Worm (Caenorhabditis elegans): ENCODE results near the gene DH11.5.
A peak's percentile ranks its signal among the peaks of the same experiment; 100 is the strongest.

DH11.5 gene

ce11 chrII:8039416-8039815 is 63.0 kb downstream of the DH11.5 start, which contains the start of the genes ubh-4 and algn-6:
TSS of gene ubh-4 (minus strand) at chrII:8039597.
TSS of gene algn-6 (plus strand) at chrII:8039802.
- TF ChIP-seq cnd-1 (tag; optimal IDR thresholded peaks at IDR 0.05) (no peak), nhr-12 (tag; optimal IDR thresholded peaks at IDR 0.05) (no peak), nhr-28 (tag; optimal IDR thresholded peaks at IDR 0.05) (no peak), sem-2 (GFP tag; optimal IDR thresholded peaks at IDR 0.05) (no peak), elt-3 (tag; optimal IDR thresholded peaks at IDR 0.05) (no peak), ceh-43 (GFP tag; optimal IDR thresholded peaks at IDR 0.05) (no peak), mep-1 (tag; optimal IDR thresholded peaks at IDR 0.05) (peak; percentile 59), nhr-2 (tag; optimal IDR thresholded peaks at IDR 0.05) (no peak), ztf-11 (tag; optimal IDR thresholded peaks at IDR 0.05) (no peak), snpc-4 (tag; optimal IDR thresholded peaks at IDR 0.05) (no peak), ceh-39 (tag; optimal IDR thresholded peaks at IDR 0.05) (peak; percentile 16), bed-3 (GFP tag; optimal IDR thresholded peaks at IDR 0.05) (no peak), elt-1 (tag; optimal IDR thresholded peaks at IDR 0.05; ENCODE audit: borderline replicate concordance, insufficient read depth) (no peak), ceh-83 (GFP tag; optimal IDR thresholded peaks at IDR 0.05) (no peak), sptf-1 (tag; optimal IDR thresholded peaks at IDR 0.05) (no peak), lsy-2 (tag; optimal IDR thresholded peaks at IDR 0.05) (peak; percentile 90), mab-5 (tag; optimal IDR thresholded peaks at IDR 0.05) (no peak)

ce11 chrII:8041642-8042041 is 65.2 kb downstream of the DH11.5 start:
- TF ChIP-seq lsy-2 (tag; optimal IDR thresholded peaks at IDR 0.05) (peak; percentile 33), sptf-1 (tag; optimal IDR thresholded peaks at IDR 0.05) (no peak), ces-1 (GFP tag; optimal IDR thresholded peaks at IDR 0.05) (peak; percentile 88)

- TF ChIP-seq cnd-1 (tag; optimal IDR thresholded peaks at IDR 0.05) (no peak), mab-5 (tag; optimal IDR thresholded peaks at IDR 0.05) (no peak), drap-1 (GFP tag; optimal IDR thresholded peaks at IDR 0.05) (no peak), ztf-11 (tag; optimal IDR thresholded peaks at IDR 0.05) (no peak), mls-2 (tag; optimal IDR thresholded peaks at IDR 0.05) (no peak), sptf-1 (tag; optimal IDR thresholded peaks at IDR 0.05) (no peak), hlh-1 (tag; optimal IDR thresholded peaks at IDR 0.05) (no peak), nhr-2 (tag; optimal IDR thresholded peaks at IDR 0.05) (no peak), zip-8 (tag; optimal IDR thresholded peaks at IDR 0.05) (no peak), blmp-1 (tag; optimal IDR thresholded peaks at IDR 0.05) (no peak), ham-2 (GFP tag; optimal IDR thresholded peaks at IDR 0.05) (no peak), unc-62 (GFP tag; optimal IDR thresholded peaks at IDR 0.05) (no peak), lsy-2 (tag; optimal IDR thresholded peaks at IDR 0.05) (no peak), flh-1 (GFP tag; optimal IDR thresholded peaks at IDR 0.05) (no peak), ceh-43 (GFP tag; optimal IDR thresholded peaks at IDR 0.05) (no peak), unc-39 (tag; optimal IDR thresholded peaks at IDR 0.05) (no peak), M03D4.4 (tag; optimal IDR thresholded peaks at IDR 0.05) (no peak), bed-3 (GFP tag; optimal IDR thresholded peaks at IDR 0.05) (no peak), mep-1 (tag; optimal IDR thresholded peaks at IDR 0.05) (no peak), ces-1 (GFP tag; optimal IDR thresholded peaks at IDR 0.05) (no peak)
Observed at ce11 chrII:8042289-8042688, 65.9 kb downstream of the DH11.5 start, which contains the start of gene T05H10.1. TSS of gene T05H10.1 (plus strand) at chrII:8042589.
